Worm (Caenorhabditis elegans) whole organism, young adult: Measurements from ENCODE around the gene ccch-1.
A peak's percentile ranks its signal among the peaks of the same experiment; 100 is the strongest.

Experiments
- C17E4.6 ChIP-seq: fragments of 200-800 bp; sonication (Bioruptor generic); IDR thresholded peaks from 2 replicates; pipeline ENCODE4 v1.3.6; 2022; ENCODE audit warnings: missing genetic modification reagents, missing genetic modification characterization, missing compliant biosample characterization
- F49E8.2 ChIP-seq: sonication (generic microtip); optimal IDR thresholded peaks from 3 replicates; lab custom pipeline; 2017; ENCODE audit warnings: missing genetic modification characterization, mild to moderate bottlenecking, missing compliant biosample characterization, antibody characterized with exemption, moderate library complexity; ENCODE audit not compliant: insufficient read depth
- K12H6.12 ChIP-seq: fragments of 200-800 bp; sonication (Bioruptor generic); optimal IDR thresholded peaks from 2 replicates; lab custom pipeline; 2018; ENCODE audit warnings: mild to moderate bottlenecking, missing genetic modification characterization, missing compliant biosample characterization
- T07F8.4 ChIP-seq: sonication (generic microtip); optimal IDR thresholded peaks from 2 replicates; lab custom pipeline; 2016; ENCODE audit warnings: mild to moderate bottlenecking, missing genetic modification characterization, moderate library complexity, missing compliant biosample characterization
- Y53G8AR.9 ChIP-seq: fragments of 200-800 bp; sonication (Bioruptor generic); conservative IDR thresholded peaks from 2 replicates; pipeline ENCODE4 v1.3.6; 2022; ENCODE audit warnings: missing genetic modification reagents, missing genetic modification characterization, missing compliant biosample characterization
- Y79H2A.3 ChIP-seq: fragments of 200-800 bp; sonication (Bioruptor generic); conservative IDR thresholded peaks from 2 replicates; pipeline ENCODE4 v1.3.6; 2022; ENCODE audit warnings: missing genetic modification reagents, missing genetic modification characterization, missing compliant biosample characterization
- Y95B8A.8 ChIP-seq: fragments of 200-800 bp; sonication (Bioruptor generic); IDR thresholded peaks from 2 replicates; pipeline ENCODE4 v1.3.6; 2022; ENCODE audit warnings: missing genetic modification reagents, missing genetic modification characterization, missing compliant biosample characterization
- bed-1 ChIP-seq: fragments of 200-800 bp; sonication (Bioruptor generic); IDR thresholded peaks from 2 replicates; pipeline ENCODE4 v1.3.6; 2022; ENCODE audit warnings: missing genetic modification reagents, missing genetic modification characterization, missing compliant biosample characterization
- ceh-40 ChIP-seq: fragments of 200-800 bp; sonication (Bioruptor generic); IDR thresholded peaks from 2 replicates; pipeline ENCODE4 v1.3.6; 2022; ENCODE audit warnings: missing genetic modification characterization, missing compliant biosample characterization
- ceh-58 ChIP-seq: fragments of 200-800 bp; sonication (Bioruptor generic); IDR thresholded peaks from 2 replicates; pipeline ENCODE4 v1.3.6; 2022; ENCODE audit warnings: missing genetic modification characterization, missing compliant biosample characterization
- chd-7 ChIP-seq: sonication (generic microtip); optimal IDR thresholded peaks from 2 replicates; lab custom pipeline; 2016; ENCODE audit warnings: mild to moderate bottlenecking, missing genetic modification characterization, moderate library complexity, missing compliant biosample characterization
- egl-18 ChIP-seq: fragments of 200-800 bp; sonication (Bioruptor generic); IDR thresholded peaks from 2 replicates; pipeline ENCODE4 v1.3.6; 2022; ENCODE audit warnings: missing genetic modification reagents, missing genetic modification characterization, missing compliant biosample characterization
- ekl-4 ChIP-seq: fragments of 200-800 bp; sonication (Bioruptor generic); IDR thresholded peaks from 2 replicates; pipeline ENCODE4 v1.3.6; 2022; ENCODE audit warnings: missing genetic modification reagents, missing genetic modification characterization, missing compliant biosample characterization
- fkh-3 ChIP-seq: sonication (generic microtip); optimal IDR thresholded peaks from 2 replicates; lab custom pipeline; 2016; ENCODE audit warnings: mild to moderate bottlenecking, missing genetic modification characterization, missing compliant biosample characterization
- hrde-1 ChIP-seq: sonication (generic microtip); optimal IDR thresholded peaks from 2 replicates; lab custom pipeline; 2016; ENCODE audit warnings: missing genetic modification characterization, mild to moderate bottlenecking, missing compliant biosample characterization, moderate library complexity, missing genotype, missing genetic modification reagents, borderline replicate concordance
- lin-26 ChIP-seq: fragments of 200-800 bp; sonication (Bioruptor generic); IDR thresholded peaks from 2 replicates; pipeline ENCODE4 v1.3.6; 2022; ENCODE audit warnings: missing genetic modification reagents, missing genetic modification characterization, missing compliant biosample characterization
- lin-40 ChIP-seq: sonication (generic microtip); optimal IDR thresholded peaks from 2 replicates; lab custom pipeline; 2016; ENCODE audit warnings: missing genetic modification characterization, mild to moderate bottlenecking, missing compliant biosample characterization, missing genotype, missing genetic modification reagents
- madf-8 ChIP-seq: fragments of 200-800 bp; sonication (Bioruptor generic); conservative IDR thresholded peaks from 2 replicates; pipeline ENCODE4 v1.3.6; 2022; ENCODE audit warnings: missing genetic modification reagents, missing genetic modification characterization, missing compliant biosample characterization
- mxl-1 ChIP-seq: sonication (generic microtip); optimal IDR thresholded peaks from 2 replicates; lab custom pipeline; 2016; ENCODE audit warnings: missing genetic modification characterization, missing compliant biosample characterization
- nhr-120 ChIP-seq: fragments of 200-800 bp; sonication (Bioruptor generic); IDR thresholded peaks from 2 replicates; pipeline ENCODE4 v1.3.6; 2022; ENCODE audit warnings: missing genetic modification characterization, missing compliant biosample characterization
- nhr-179 ChIP-seq: sonication (generic microtip); optimal IDR thresholded peaks from 2 replicates; lab custom pipeline; 2016; ENCODE audit warnings: mild to moderate bottlenecking, missing genetic modification characterization, missing compliant biosample characterization
- nhr-80 ChIP-seq: sonication (generic microtip); optimal IDR thresholded peaks from 2 replicates; lab custom pipeline; 2016; ENCODE audit warnings: missing genetic modification characterization, missing compliant biosample characterization
- nhr-90 ChIP-seq: sonication (generic microtip); optimal IDR thresholded peaks from 2 replicates; lab custom pipeline; 2016; ENCODE audit warnings: missing genotype, mild to moderate bottlenecking, missing genetic modification characterization, missing compliant biosample characterization
- pha-4 ChIP-seq: fragments of 150-350 bp; sonication (generic microtip); optimal IDR thresholded peaks from 2 replicates; lab custom pipeline; 2014; ENCODE audit warnings: missing biosample characterization, missing genetic modification reagents, missing genetic modification characterization
- rpc-1 ChIP-seq, 2 experiments: fragments of 150-350 bp in 1 of 2; sonication (generic microtip) in 1 of 2; optimal IDR thresholded peaks; 2 replicates each; lab custom pipeline; 2014 to 2018; ENCODE audit warnings: missing biosample characterization in 1 of 2, missing genetic modification characterization in 1 of 2, missing genetic modification reagents in 1 of 2, missing genotype in 1 of 2
- snpc-1.1 ChIP-seq: sonication (generic microtip); optimal IDR thresholded peaks from 2 replicates; lab custom pipeline; 2017; ENCODE audit warnings: missing genetic modification characterization, mild to moderate bottlenecking, missing compliant biosample characterization, antibody characterized with exemption, moderate library complexity, missing genotype, missing genetic modification reagents; ENCODE audit not compliant: insufficient read depth
- snpc-3.4 ChIP-seq: sonication (generic microtip); optimal IDR thresholded peaks from 2 replicates; lab custom pipeline; 2017; ENCODE audit warnings: missing genetic modification characterization, mild to moderate bottlenecking, missing compliant biosample characterization, antibody characterized with exemption, moderate library complexity, missing genotype, missing genetic modification reagents
- snpc-4 ChIP-seq, 5 experiments: fragments of 150-350 bp in 1 of 5; sonication (generic microtip) in 4 of 5; optimal IDR thresholded peaks; 2 replicates each; lab custom pipeline; 2014 to 2018; ENCODE audit warnings: missing genetic modification characterization in 5 of 5, missing biosample characterization in 3 of 5, antibody characterized with exemption in 2 of 5, mild to moderate bottlenecking in 2 of 5, missing compliant biosample characterization in 2 of 5, missing genotype in 2 of 5, moderate library complexity in 2 of 5, missing genetic modification reagents in 1 of 5
- somi-1 ChIP-seq: fragments of 200-800 bp; sonication (Bioruptor generic); optimal IDR thresholded peaks from 2 replicates; lab custom pipeline; 2018; ENCODE audit warnings: mild to moderate bottlenecking, missing genetic modification characterization, missing compliant biosample characterization
- sptf-2 ChIP-seq: fragments of 200-800 bp; sonication (Bioruptor generic); optimal IDR thresholded peaks from 2 replicates; lab custom pipeline; 2018; ENCODE audit warnings: mild to moderate bottlenecking, missing genetic modification characterization, missing compliant biosample characterization
- tbp1 ChIP-seq: fragments of 200-800 bp; sonication (Bioruptor generic); optimal IDR thresholded peaks from 2 replicates; lab custom pipeline; 2018; ENCODE audit warnings: mild to moderate bottlenecking, missing genetic modification characterization, missing compliant biosample characterization
- unc-130 ChIP-seq: sonication (generic microtip); optimal IDR thresholded peaks from 2 replicates; lab custom pipeline; 2016; ENCODE audit warnings: missing genetic modification reagents, missing genetic modification characterization, missing compliant biosample characterization
- unc-62 ChIP-seq: fragments of 150-350 bp; optimal IDR thresholded peaks from 2 replicates; lab custom pipeline; 2014; ENCODE audit warnings: missing biosample characterization, missing genetic modification reagents, missing genetic modification characterization
- zfh-2 ChIP-seq: fragments of 200-800 bp; sonication (Bioruptor generic); conservative IDR thresholded peaks from 2 replicates; pipeline ENCODE4 v1.3.6; 2022; ENCODE audit warnings: missing genetic modification reagents, missing genetic modification characterization, missing compliant biosample characterization
- zim-3 ChIP-seq: sonication (generic microtip); optimal IDR thresholded peaks from 2 replicates; lab custom pipeline; 2017; ENCODE audit warnings: mild to moderate bottlenecking, missing genetic modification characterization, moderate library complexity, missing compliant biosample characterization
- ztf-26 ChIP-seq: sonication (generic microtip); optimal IDR thresholded peaks from 2 replicates; lab custom pipeline; 2017; ENCODE audit warnings: missing genetic modification characterization, missing compliant biosample characterization
- ztf-28 ChIP-seq: fragments of 200-800 bp; sonication (Bioruptor generic); IDR thresholded peaks from 2 replicates; pipeline ENCODE4 v1.3.6; 2022; ENCODE audit warnings: missing genetic modification reagents, missing genetic modification characterization, missing compliant biosample characterization
- ztf-6 ChIP-seq: fragments of 200-800 bp; sonication (Bioruptor generic); IDR thresholded peaks from 2 replicates; pipeline ENCODE4 v1.3.6; 2022; ENCODE audit warnings: missing genetic modification reagents, missing genetic modification characterization, missing compliant biosample characterization

The ccch-1 gene

ce11 chrV:11521448-11521847, 6.2 kb upstream of the ccch-1 start, which contains the start of gene pafo-1 (continued):
- TF ChIP-seq tbp1 (GFP tag; lab: Kevin White, UChicago): peak; percentile 66

- TF ChIP-seq nhr-80 (tag; lab: Kevin White, UChicago): no peak
- no peak for TF ChIP-seq chd-7
- peak; percentile 69 for TF ChIP-seq zfh-2 (GFP tag; lab: Robert Waterston, UW)
- TF ChIP-seq, all 124 proteins: peak for 1
Measured at ce11 chrV:11525338-11525737, 2.3 kb upstream of the ccch-1 start.

- TF ChIP-seq ekl-4 (GFP tag; lab: Robert Waterston, UW) (no peak), ztf-28 (GFP tag; lab: Robert Waterston, UW) (no peak), mxl-1 (tag; lab: Kevin White, UChicago) (no peak), unc-130 (GFP tag; lab: Kevin White, UChicago) (no peak)
Measured at ce11 chrV:11526927-11527491, 622 bp upstream of the ccch-1 start.

- TF ChIP-seq nhr-179 (tag; lab: Kevin White, UChicago): no peak
- no peak for TF ChIP-seq Y79H2A.3
- TF ChIP-seq lin-26: no peak
- no peak for TF ChIP-seq ztf-6 (GFP tag; lab: Robert Waterston, UW)
- no peak for TF ChIP-seq lin-40 (tag; lab: Kevin White, UChicago)
- no peak for TF ChIP-seq egl-18 (GFP tag; lab: Robert Waterston, UW)
- TF ChIP-seq unc-62 (GFP tag; lab: Kevin White, UChicago): no peak
- TF ChIP-seq snpc-4 (GFP tag; optimal IDR thresholded peaks at IDR 0.05; lab: Kevin White, UChicago): no peak
- TF ChIP-seq snpc-4 (tag; optimal IDR thresholded peaks at IDR 0.05; lab: Kevin White, UChicago): no peak
- TF ChIP-seq hrde-1 (tag; lab: Kevin White, UChicago): no peak
- TF ChIP-seq fkh-3: no peak
- TF ChIP-seq somi-1 (GFP tag; lab: Kevin White, UChicago): no peak
- no peak for TF ChIP-seq K12H6.12 (tag; lab: Kevin White, UChicago)
- no peak for TF ChIP-seq rpc-1 (optimal IDR thresholded peaks at IDR 0.05; lab: Kevin White, UChicago)
- no peak for TF ChIP-seq rpc-1 (tag; optimal IDR thresholded peaks at IDR 0.05; lab: Kevin White, UChicago)
- no peak for TF ChIP-seq sptf-2 (GFP tag; lab: Kevin White, UChicago)
- no peak for TF ChIP-seq Y95B8A.8 (GFP tag; lab: Robert Waterston, UW)
- TF ChIP-seq F49E8.2: no peak
- no peak for TF ChIP-seq bed-1
- TF ChIP-seq snpc-3.4 (tag; lab: Kevin White, UChicago): no peak
- TF ChIP-seq madf-8 (GFP tag; lab: Robert Waterston, UW): no peak
- no peak for TF ChIP-seq chd-7
Measured at ce11 chrV:11528633-11529327, 1.1 kb downstream of the ccch-1 start.

- no peak for TF ChIP-seq zim-3 (tag; lab: Kevin White, UChicago)
Measured at ce11 chrV:11529541-11529940, 1.9 kb downstream of the ccch-1 start.

- TF ChIP-seq lin-40 (tag; lab: Kevin White, UChicago) (peak; percentile 56), ceh-58 (GFP tag; lab: Robert Waterston, UW) (no peak), ekl-4 (GFP tag; lab: Robert Waterston, UW) (no peak), C17E4.6 (GFP tag; lab: Robert Waterston, UW) (no peak), nhr-90 (tag; lab: Kevin White, UChicago) (no peak), chd-7 (no peak), nhr-120 (no peak), Y53G8AR.9 (no peak), ceh-40 (no peak), pha-4 (tag; lab: Kevin White, UChicago) (no peak), ztf-26 (tag; lab: Kevin White, UChicago) (peak; percentile 17), snpc-1.1 (tag; lab: Kevin White, UChicago) (no peak), snpc-4 (GFP tag; optimal IDR thresholded peaks at IDR 0.05; lab: Kevin White, UChicago) (no peak), snpc-4 (tag; optimal IDR thresholded peaks at IDR 0.05; lab: Kevin White, UChicago) (no peak), T07F8.4 (no peak)
Measured at ce11 chrV:11531100-11531499, 3.5 kb downstream of the ccch-1 start.
